Fruit fly (Drosophila melanogaster): Measurements from ENCODE around the gene ND-ASHI.

The ND-ASHI gene

DNA sequence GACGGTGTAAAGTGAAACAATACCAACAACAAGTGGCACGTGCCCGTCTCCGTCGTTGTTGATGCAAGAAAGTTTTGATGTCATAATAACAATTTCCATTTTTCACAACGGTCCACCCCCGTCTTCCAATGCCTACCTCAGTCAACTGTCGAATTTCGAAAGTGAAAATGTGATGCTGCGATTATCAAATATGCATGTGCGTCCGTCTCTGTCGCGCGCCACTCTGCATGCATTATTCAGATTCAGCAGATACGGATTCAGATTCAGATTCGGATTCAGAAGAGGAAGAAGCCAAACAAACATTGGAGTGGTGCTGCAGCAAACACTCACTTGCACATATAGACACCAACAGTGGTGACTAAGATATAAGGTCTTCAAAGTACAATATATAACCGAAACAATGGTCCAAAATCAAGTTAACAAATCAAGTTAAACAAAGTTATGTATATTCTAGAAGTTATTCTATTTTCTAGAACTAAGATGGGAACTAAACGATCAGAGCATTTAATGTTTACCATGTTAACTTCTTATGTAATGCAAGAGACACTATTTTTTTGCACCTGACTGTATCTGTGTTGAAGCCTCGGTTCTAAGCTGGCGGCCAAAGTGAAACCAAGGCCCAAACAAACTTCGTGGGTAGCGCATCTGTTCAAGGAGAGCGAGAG lies 36.2 kb downstream of the ND-ASHI start (continued):
- TF ChIP-seq CG4707 (GFP tag; optimal IDR thresholded peaks at IDR 0.05) (peak; percentile 21), CG2712 (tag; optimal IDR thresholded peaks at IDR 0.05) (peak; percentile 61), gsb-n (tag; optimal IDR thresholded peaks at IDR 0.05) (peak; percentile 26), CG15073 (GFP tag; optimal IDR thresholded peaks at IDR 0.05) (peak; percentile 7), CG11093 (GFP tag; IDR thresholded peaks at IDR 0.05) (0 out of 3 replicates have a peak, but pooled peaks have one; percentile 32), so (GFP tag; IDR thresholded peaks at IDR 0.05) (no peak), exex (tag; optimal IDR thresholded peaks at IDR 0.05) (no peak), dmrt99B (tag; optimal IDR thresholded peaks at IDR 0.05) (peak; percentile 38), disco-r (GFP tag; optimal IDR thresholded peaks at IDR 0.05) (no peak), chif (GFP tag; optimal IDR thresholded peaks at IDR 0.05) (peak; percentile 21 to 25), D (optimal IDR thresholded peaks at IDR 0.05) (no peak), D (GFP tag; optimal IDR thresholded peaks at IDR 0.05) (peak; percentile 22), CG10321 (GFP tag; IDR thresholded peaks at IDR 0.05) (no peak), CG15696 (tag; optimal IDR thresholded peaks at IDR 0.05) (peak; percentile 4), CG16863 (GFP tag; optimal IDR thresholded peaks at IDR 0.05) (no peak), CG12391 (tag; optimal IDR thresholded peaks at IDR 0.05) (peak; percentile 30), slou (GFP tag; optimal IDR thresholded peaks at IDR 0.05) (no peak), Ssrp (tag; optimal IDR thresholded peaks at IDR 0.05) (peak; percentile 4), dmrt11E (tag; optimal IDR thresholded peaks at IDR 0.05) (peak; percentile 40), CG10267 (tag; optimal IDR thresholded peaks at IDR 0.05) (peak; percentile 40), peb (GFP tag; IDR thresholded peaks at IDR 0.05) (no peak; the same call in 1 of the 2 replicates), grau (tag; optimal IDR thresholded peaks at IDR 0.05) (peak; percentile 36), Lpt (GFP tag; optimal IDR thresholded peaks at IDR 0.05) (no peak), CG11504 (tag; optimal IDR thresholded peaks at IDR 0.05) (peak; percentile 52), vvl (GFP tag; IDR thresholded peaks at IDR 0.05) (peak; percentile 68; the same call in 1 of the 2 replicates), fd64A (GFP tag; optimal IDR thresholded peaks at IDR 0.05) (no peak), CG13123 (GFP tag; optimal IDR thresholded peaks at IDR 0.05) (no peak), CG13424 (tag; optimal IDR thresholded peaks at IDR 0.05) (peak; percentile 22), cg (GFP tag; optimal IDR thresholded peaks at IDR 0.05) (no peak), CoRest (tag; optimal IDR thresholded peaks at IDR 0.05) (peak; percentile 15), chn (GFP tag; optimal IDR thresholded peaks at IDR 0.05) (peak; percentile 0), Sox100B (GFP tag; optimal IDR thresholded peaks at IDR 0.05) (peak; percentile 20), CG4820 (GFP tag; optimal IDR thresholded peaks at IDR 0.05) (peak; percentile 10), Awh (GFP tag; IDR thresholded peaks at IDR 0.05) (no peak), CG15601 (tag; optimal IDR thresholded peaks at IDR 0.05) (no peak), Spps (tag; optimal IDR thresholded peaks at IDR 0.05) (no peak), tgo (GFP tag; IDR thresholded peaks at IDR 0.05) (0 out of 3 replicates have a peak, but pooled peaks have one; percentile 32), CG17568 (GFP tag; optimal IDR thresholded peaks at IDR 0.05) (no peak), CG12155 (GFP tag; optimal IDR thresholded peaks at IDR 0.05) (no peak), luna (GFP tag; optimal IDR thresholded peaks at IDR 0.05) (no peak), CG11456 (GFP tag; IDR thresholded peaks at IDR 0.05) (no peak), grn (GFP tag; optimal IDR thresholded peaks at IDR 0.05) (peak; percentile 40), CG8388 (GFP tag; optimal IDR thresholded peaks at IDR 0.05) (peak; percentile 40), fd3F (GFP tag; optimal IDR thresholded peaks at IDR 0.05) (no peak), CG8359 (GFP tag; optimal IDR thresholded peaks at IDR 0.05; ENCODE audit: borderline replicate concordance) (peak; percentile 4), CG7928 (GFP tag; optimal IDR thresholded peaks at IDR 0.05) (no peak), pho (GFP tag; optimal IDR thresholded peaks at IDR 0.05) (no peak), btn (GFP tag; optimal IDR thresholded peaks at IDR 0.05) (peak; percentile 1), CG3726 (GFP tag; IDR thresholded peaks at IDR 0.05) (no peak), Asciz (GFP tag; optimal IDR thresholded peaks at IDR 0.05) (peak; percentile 1)

Data from whole organism, embryonic.